ENCODE assay signal across 2 worm cellular contexts in the genomic region with DNA sequence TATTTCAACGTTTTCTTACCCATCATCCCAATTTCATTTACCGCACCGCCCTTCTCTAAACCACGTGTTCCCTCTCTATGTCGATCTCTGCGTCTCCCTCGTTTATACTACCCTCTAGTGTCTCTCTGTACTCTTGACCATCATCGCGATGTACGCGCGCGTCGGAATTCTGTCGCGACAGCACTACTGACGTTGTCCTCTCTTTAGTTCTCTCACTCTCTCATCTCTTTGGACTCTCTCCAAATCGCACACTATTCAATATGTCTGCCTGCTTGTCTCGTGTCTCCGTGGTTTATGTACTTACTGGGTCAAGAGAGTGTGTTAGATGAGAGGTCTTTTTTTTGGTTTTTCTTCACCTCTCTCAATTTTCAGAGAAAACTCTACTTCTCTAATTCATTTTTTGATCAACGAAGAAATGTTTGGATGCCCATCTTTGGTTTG.
TF ChIP-seq lines count a peak whose summit lies in the region.

No protein-coding gene starts in this region.

TF ChIP-seq in whole organism, L4 larva, 104 proteins besides CTCF, POLR2A, EP300 and RAD21 (continued from another document):
- TF ChIP-seq nhr-25 (tag; optimal IDR thresholded peaks at IDR 0.05; lab: Kevin White, UChicago; ENCODE audit: borderline replicate concordance, insufficient read depth): peak; percentile 92
- TF ChIP-seq saeg-2 (GFP tag; IDR thresholded peaks at IDR 0.05; lab: Robert Waterston, UW): peak; percentile 84
- TF ChIP-seq spr-3 (GFP tag; optimal IDR thresholded peaks at IDR 0.05; lab: Kevin White, UChicago): peak; percentile 52
- TF ChIP-seq nhr-42 (GFP tag; IDR thresholded peaks at IDR 0.05; lab: Robert Waterston, UW): peak; percentile 76; the same call in 1 of the 2 replicates
- peak; percentile 95 for TF ChIP-seq mep-1 (tag; optimal IDR thresholded peaks at IDR 0.05; lab: Kevin White, UChicago)
- peak; percentile 7 for TF ChIP-seq snpc-4 (tag; optimal IDR thresholded peaks at IDR 0.05; lab: Kevin White, UChicago)
- TF ChIP-seq unc-130 (GFP tag; optimal IDR thresholded peaks at IDR 0.05; lab: Kevin White, UChicago): peak; percentile 8
- peak; percentile 70 for TF ChIP-seq dpl-1 (GFP tag; optimal IDR thresholded peaks at IDR 0.05; lab: Kevin White, UChicago)
- peak; percentile 59 for TF ChIP-seq zfp-2 (tag; optimal IDR thresholded peaks at IDR 0.05; lab: Kevin White, UChicago)
- peak; percentile 98 for TF ChIP-seq hlh-11 (tag; optimal IDR thresholded peaks at IDR 0.05; lab: Kevin White, UChicago)
- TF ChIP-seq nhr-76 (tag; optimal IDR thresholded peaks at IDR 0.05; lab: Kevin White, UChicago): peak; percentile 66
- TF ChIP-seq F26F4.8 (GFP tag; conservative IDR thresholded peaks at IDR 0.05; lab: Robert Waterston, UW): no peak
- TF ChIP-seq lin-29 (GFP tag; IDR thresholded peaks at IDR 0.05; lab: Robert Waterston, UW): peak; percentile 62
- TF ChIP-seq nhr-10 (tag; optimal IDR thresholded peaks at IDR 0.05; lab: Kevin White, UChicago): peak; percentile 77
- TF ChIP-seq nhr-41 (GFP tag; IDR thresholded peaks at IDR 0.05; lab: Robert Waterston, UW): peak; percentile 72; the same call in 1 of the 2 replicates
- peak; percentile 90 for TF ChIP-seq jun-1 (tag; optimal IDR thresholded peaks at IDR 0.05; lab: Kevin White, UChicago)
- peak; percentile 44 for TF ChIP-seq lin-13 (GFP tag; optimal IDR thresholded peaks at IDR 0.05; lab: Kevin White, UChicago)
- no peak for TF ChIP-seq unc-39 (tag; optimal IDR thresholded peaks at IDR 0.05; lab: Kevin White, UChicago)
- peak; percentile 97 for TF ChIP-seq rbr-2 (tag; optimal IDR thresholded peaks at IDR 0.05; lab: Kevin White, UChicago)
- peak; percentile 20; the same call in 1 of the 2 replicates for TF ChIP-seq lim-7 (GFP tag; IDR thresholded peaks at IDR 0.05; lab: Robert Waterston, UW)
- TF ChIP-seq madf-5 (GFP tag; IDR thresholded peaks at IDR 0.05; lab: Robert Waterston, UW): no peak
- TF ChIP-seq zag-1 (tag; optimal IDR thresholded peaks at IDR 0.05; lab: Kevin White, UChicago): peak; percentile 20
- TF ChIP-seq fkh-10 (GFP tag; optimal IDR thresholded peaks at IDR 0.05; lab: Kevin White, UChicago): peak; percentile 95
- peak; percentile 74 for TF ChIP-seq tra-1 (GFP tag; IDR thresholded peaks at IDR 0.05; lab: Robert Waterston, UW)
- peak; percentile 69 for TF ChIP-seq ceh-32 (tag; optimal IDR thresholded peaks at IDR 0.05; lab: Kevin White, UChicago; ENCODE audit: poor library complexity)
- no peak for TF ChIP-seq ceh-82 (tag; optimal IDR thresholded peaks at IDR 0.05; lab: Kevin White, UChicago)
- TF ChIP-seq T20F7.1 (GFP tag; optimal IDR thresholded peaks at IDR 0.05; lab: Kevin White, UChicago): peak; percentile 71
- TF ChIP-seq nhr-237 (tag; optimal IDR thresholded peaks at IDR 0.05; lab: Kevin White, UChicago): no peak
- no peak for TF ChIP-seq fos-1 (tag; optimal IDR thresholded peaks at IDR 0.05; lab: Kevin White, UChicago)
- TF ChIP-seq F37D6.2 (tag; optimal IDR thresholded peaks at IDR 0.05; lab: Kevin White, UChicago): peak; percentile 89
- peak; percentile 83 for TF ChIP-seq duxl-1 (tag; optimal IDR thresholded peaks at IDR 0.05; lab: Kevin White, UChicago; ENCODE audit: poor library complexity)
- peak; percentile 40 for TF ChIP-seq ztf-7 (tag; optimal IDR thresholded peaks at IDR 0.05; lab: Kevin White, UChicago)
- peak; percentile 65 for TF ChIP-seq lin-38 (GFP tag; IDR thresholded peaks at IDR 0.05; lab: Robert Waterston, UW)
- no peak for TF ChIP-seq lin-39 (tag; optimal IDR thresholded peaks at IDR 0.05; lab: Kevin White, UChicago)
- peak; percentile 89 to 99 for TF ChIP-seq mdl-1 (tag; optimal IDR thresholded peaks at IDR 0.05; lab: Kevin White, UChicago)
- TF ChIP-seq egl-43 (GFP tag; IDR thresholded peaks at IDR 0.05; lab: Robert Waterston, UW): peak; percentile 93
- TF ChIP-seq nhr-111 (GFP tag; optimal IDR thresholded peaks at IDR 0.05; lab: Kevin White, UChicago): no peak
- TF ChIP-seq attf-4 (tag; optimal IDR thresholded peaks at IDR 0.05; lab: Kevin White, UChicago): no peak
- peak in 1 of 2 experiments; percentile 36 for TF ChIP-seq ZK546.5 (tag; optimal IDR thresholded peaks at IDR 0.05; lab: Kevin White, UChicago)
- TF ChIP-seq pqm-1 (tag; optimal IDR thresholded peaks at IDR 0.05; lab: Kevin White, UChicago): peak; percentile 33
- TF ChIP-seq ceh-20 (GFP tag; IDR thresholded peaks at IDR 0.05; lab: Robert Waterston, UW): peak; percentile 93; the same call in 1 of the 2 replicates
- no peak for TF ChIP-seq egl-27 (tag; optimal IDR thresholded peaks at IDR 0.05; lab: Kevin White, UChicago)
- peak; percentile 26; the same call in 1 of the 2 replicates for TF ChIP-seq D1046.2 (GFP tag; IDR thresholded peaks at IDR 0.05; lab: Robert Waterston, UW)
- peak; percentile 83 to 97 for TF ChIP-seq hif-1 (tag; optimal IDR thresholded peaks at IDR 0.05; lab: Kevin White, UChicago)
- peak; percentile 87 for TF ChIP-seq zfp-3 (GFP tag; conservative IDR thresholded peaks at IDR 0.05; lab: Robert Waterston, UW)
- no peak for TF ChIP-seq ceh-44 (GFP tag; IDR thresholded peaks at IDR 0.05; lab: Robert Waterston, UW)
- TF ChIP-seq mxl-3 (GFP tag; optimal IDR thresholded peaks at IDR 0.05; lab: Kevin White, UChicago): peak; percentile 99
- peak; percentile 99 for TF ChIP-seq dve-1 (tag; optimal IDR thresholded peaks at IDR 0.05; lab: Kevin White, UChicago; ENCODE audit: insufficient read depth)
- TF ChIP-seq snpc-1.2 (GFP tag; IDR thresholded peaks at IDR 0.05; lab: Robert Waterston, UW): 0 out of 2 replicates have a peak, but pooled peaks have one; percentile 49
- peak; percentile 6 for TF ChIP-seq ceh-28 (tag; optimal IDR thresholded peaks at IDR 0.05; lab: Kevin White, UChicago)
- TF ChIP-seq zip-2 (tag; optimal IDR thresholded peaks at IDR 0.05; lab: Kevin White, UChicago): peak; percentile 67
- peak; percentile 76 for TF ChIP-seq set-16 (GFP tag; IDR thresholded peaks at IDR 0.05; lab: Robert Waterston, UW)

TF ChIP-seq in whole organism, late embryonic, 69 proteins besides CTCF, POLR2A, EP300 and RAD21 (continued from another document):
- TF ChIP-seq nhr-11 (tag; optimal IDR thresholded peaks at IDR 0.05; lab: Kevin White, UChicago): no peak
- no peak for TF ChIP-seq fkh-10 (GFP tag; optimal IDR thresholded peaks at IDR 0.05; lab: Kevin White, UChicago)
- peak; percentile 40 for TF ChIP-seq syd-9 (tag; optimal IDR thresholded peaks at IDR 0.05; lab: Kevin White, UChicago)
- peak; percentile 15 for TF ChIP-seq pros-1 (tag; optimal IDR thresholded peaks at IDR 0.05; lab: Kevin White, UChicago)
- TF ChIP-seq ceh-18 (tag; optimal IDR thresholded peaks at IDR 0.05; lab: Kevin White, UChicago): peak; percentile 95
- no peak for TF ChIP-seq pat-9 (tag; optimal IDR thresholded peaks at IDR 0.05; lab: Kevin White, UChicago)
- TF ChIP-seq K02D7.2 (tag; optimal IDR thresholded peaks at IDR 0.05; lab: Kevin White, UChicago): no peak
- TF ChIP-seq hlh-6 (tag; optimal IDR thresholded peaks at IDR 0.05; lab: Kevin White, UChicago): no peak
